Fruit fly (Drosophila melanogaster): Measurements from ENCODE around the gene CG11755.

Gene CG11755

DNA sequence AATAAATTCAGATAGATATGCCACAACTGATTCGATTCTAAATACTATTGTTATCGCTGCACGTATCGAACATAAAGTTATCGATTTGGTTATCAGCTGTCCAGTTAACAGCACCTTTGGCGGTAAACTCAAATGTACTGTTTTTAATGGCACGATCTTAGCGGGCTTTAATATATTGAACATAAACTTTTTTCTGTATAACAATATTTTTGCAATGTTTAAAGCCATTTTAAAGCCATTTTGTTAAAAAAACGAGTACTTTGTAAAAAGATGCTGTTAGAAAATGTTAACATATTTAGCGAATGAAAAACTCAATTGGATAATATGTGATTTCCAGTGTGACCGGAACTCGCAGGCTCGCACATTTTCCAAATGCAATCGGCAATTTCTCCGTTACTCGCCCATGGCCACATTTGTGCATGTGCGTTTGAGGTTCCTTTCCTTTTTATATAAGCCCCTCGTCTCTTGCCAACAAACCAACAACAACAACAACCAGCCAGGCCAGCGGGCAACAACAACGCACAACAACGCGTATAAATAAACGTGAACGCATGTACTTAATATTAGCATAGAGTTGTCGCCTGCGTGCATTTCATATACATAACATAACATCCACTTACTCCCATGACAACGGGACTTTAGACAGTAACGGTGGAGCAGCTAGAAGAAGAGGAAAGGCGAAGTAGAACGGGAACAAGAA is 39.3 kb downstream of the CG11755 start, which contains the start of gene TMEM216 (continued):
- TF ChIP-seq CG15073 (GFP tag; optimal IDR thresholded peaks at IDR 0.05) (no peak), CG6791 (GFP tag; IDR thresholded peaks at IDR 0.05; ENCODE audit: partially characterized antibody) (no peak), Trl (optimal IDR thresholded peaks at IDR 0.05) (no peak), Trl (GFP tag; optimal IDR thresholded peaks at IDR 0.05) (no peak), CG7987 (GFP tag; optimal IDR thresholded peaks at IDR 0.05) (peak; percentile 16), sna (GFP tag; IDR thresholded peaks at IDR 0.05; ENCODE audit: partially characterized antibody) (no peak), ato (GFP tag; IDR thresholded peaks at IDR 0.05; ENCODE audit: partially characterized antibody) (peak; percentile 18; the same call in 1 of the 2 replicates), Camta (GFP tag; optimal IDR thresholded peaks at IDR 0.05) (no peak), CG33213 (GFP tag; optimal IDR thresholded peaks at IDR 0.05) (peak; percentile 42), oc (tag; optimal IDR thresholded peaks at IDR 0.05) (no peak), Hmr (GFP tag; optimal IDR thresholded peaks at IDR 0.05) (no peak), otp (GFP tag; IDR thresholded peaks at IDR 0.05) (no peak), CG33557 (GFP tag; optimal IDR thresholded peaks at IDR 0.05) (no peak), CG15011 (GFP tag; optimal IDR thresholded peaks at IDR 0.05) (no peak), MTF-1 (GFP tag; optimal IDR thresholded peaks at IDR 0.05; ENCODE audit: borderline replicate concordance) (peak; percentile 25), peb (GFP tag; IDR thresholded peaks at IDR 0.05) (no peak), pfk (GFP tag; optimal IDR thresholded peaks at IDR 0.05) (no peak), CG16813 (GFP tag; IDR thresholded peaks at IDR 0.05; ENCODE audit: partially characterized antibody) (peak; percentile 49; the same call in 2 of the 3 replicates), H15 (GFP tag; IDR thresholded peaks at IDR 0.05) (no peak), Xrp1 (GFP tag; IDR thresholded peaks at IDR 0.05) (no peak), CG9609 (GFP tag; optimal IDR thresholded peaks at IDR 0.05) (no peak), CG8290 (GFP tag; optimal IDR thresholded peaks at IDR 0.05) (peak; percentile 25), CG8290 (tag; optimal IDR thresholded peaks at IDR 0.05) (no peak), CG8478 (optimal IDR thresholded peaks at IDR 0.05) (no peak), CG6689 (GFP tag; IDR thresholded peaks at IDR 0.05) (no peak), psq (GFP tag; optimal IDR thresholded peaks at IDR 0.05) (no peak), CG13287 (GFP tag; IDR thresholded peaks at IDR 0.05; ENCODE audit: partially characterized antibody) (peak; percentile 73), NC2β (GFP tag; optimal IDR thresholded peaks at IDR 0.05) (peak; percentile 8), Ada2b (GFP tag; IDR thresholded peaks at IDR 0.05) (no peak), CG42726 (GFP tag; IDR thresholded peaks at IDR 0.05; ENCODE audit: partially characterized antibody) (peak; percentile 8; the same call in 1 of the 2 replicates), ranshi (GFP tag; IDR thresholded peaks at IDR 0.05) (no peak), Dad (GFP tag; optimal IDR thresholded peaks at IDR 0.05) (no peak), dysf (GFP tag; IDR thresholded peaks at IDR 0.05) (no peak), Tbp (GFP tag; optimal IDR thresholded peaks at IDR 0.05) (no peak), CG17359 (tag; optimal IDR thresholded peaks at IDR 0.05) (no peak), CG7928 (GFP tag; optimal IDR thresholded peaks at IDR 0.05) (no peak), nerfin-2 (GFP tag; IDR thresholded peaks at IDR 0.05; ENCODE audit: partially characterized antibody) (no peak), Asciz (GFP tag; optimal IDR thresholded peaks at IDR 0.05) (no peak), HmgZ (tag; optimal IDR thresholded peaks at IDR 0.05) (peak; percentile 48), CG8765 (GFP tag; IDR thresholded peaks at IDR 0.05) (no peak), slp2 (GFP tag; optimal IDR thresholded peaks at IDR 0.05) (no peak), CG7786 (GFP tag; optimal IDR thresholded peaks at IDR 0.05) (no peak), ara (GFP tag; IDR thresholded peaks at IDR 0.05) (no peak), Xbp1 (GFP tag; optimal IDR thresholded peaks at IDR 0.05) (no peak), Hr78 (GFP tag; optimal IDR thresholded peaks at IDR 0.05) (no peak), gfzf (GFP tag; optimal IDR thresholded peaks at IDR 0.05) (peak; percentile 94), Scr (GFP tag; IDR thresholded peaks at IDR 0.05; ENCODE audit: partially characterized antibody) (peak; percentile 54; the same call in 1 of the 2 replicates), CG7556 (GFP tag; optimal IDR thresholded peaks at IDR 0.05) (no peak), CG6654 (GFP tag; optimal IDR thresholded peaks at IDR 0.05) (no peak), Lim3 (GFP tag; IDR thresholded peaks at IDR 0.05) (no peak)

All from whole organism, embryonic.